Worm (Caenorhabditis elegans): Measurements from ENCODE around the gene F42A6.1.
A peak's percentile ranks its signal among the peaks of the same experiment; 100 is the strongest.

F42A6.1 gene

ce11 chrIV:3338176-3338575 is 16.7 kb upstream of the F42A6.1 start:
- TF ChIP-seq T22C8.4 (GFP tag; IDR thresholded peaks at IDR 0.05) (peak; percentile 40; the same call in 1 of the 2 replicates), ref-1 (GFP tag; conservative IDR thresholded peaks at IDR 0.05) (no peak), cog-1 (tag; optimal IDR thresholded peaks at IDR 0.05) (no peak)

- TF ChIP-seq T22C8.4 (GFP tag; IDR thresholded peaks at IDR 0.05) (no peak), cog-1 (tag; optimal IDR thresholded peaks at IDR 0.05) (peak; percentile 51), tab-1 (GFP tag; IDR thresholded peaks at IDR 0.05) (no peak), med-1 (GFP tag; optimal IDR thresholded peaks at IDR 0.05; ENCODE audit: insufficient read depth) (no peak), klf-2 (GFP tag; conservative IDR thresholded peaks at IDR 0.05) (no peak), ztf-29 (GFP tag; IDR thresholded peaks at IDR 0.05) (no peak), ref-1 (GFP tag; conservative IDR thresholded peaks at IDR 0.05) (no peak), ztf-23 (GFP tag; IDR thresholded peaks at IDR 0.05) (0 out of 2 replicates have a peak, but pooled peaks have one; percentile 12), flt-1 (GFP tag; IDR thresholded peaks at IDR 0.05) (no peak)
Measured at ce11 chrIV:3338676-3339075, 16.2 kb upstream of the F42A6.1 start, which contains the start of gene hrpa-1. TSS of gene hrpa-1 (minus strand) at chrIV:3338867.

ce11 chrIV:3341170-3341569 is 13.7 kb upstream of the F42A6.1 start, which contains the start of gene F42A6.2:
TSS of gene F42A6.2 (plus strand) at chrIV:3341470.
- no peak for TF ChIP-seq med-1 (GFP tag; optimal IDR thresholded peaks at IDR 0.05; ENCODE audit: insufficient read depth)
- TF ChIP-seq cog-1 (tag; optimal IDR thresholded peaks at IDR 0.05), result no peak
- no peak for TF ChIP-seq tab-1 (GFP tag; IDR thresholded peaks at IDR 0.05)
- TF ChIP-seq flt-1 (GFP tag; IDR thresholded peaks at IDR 0.05), result no peak
- no peak for TF ChIP-seq ref-1 (GFP tag; conservative IDR thresholded peaks at IDR 0.05)

ce11 chrIV:3345484-3345883 is 9.4 kb upstream of the F42A6.1 start:
- no peak for TF ChIP-seq ref-1 (GFP tag; conservative IDR thresholded peaks at IDR 0.05)
- no peak for TF ChIP-seq flt-1 (GFP tag; IDR thresholded peaks at IDR 0.05)
- no peak for TF ChIP-seq cog-1 (tag; optimal IDR thresholded peaks at IDR 0.05)
- TF ChIP-seq ztf-23 (GFP tag; IDR thresholded peaks at IDR 0.05), result no peak
- no peak for TF ChIP-seq med-1 (GFP tag; optimal IDR thresholded peaks at IDR 0.05; ENCODE audit: insufficient read depth)

ce11 chrIV:3348334-3348733 is 6.5 kb upstream of the F42A6.1 start:
- TF ChIP-seq flt-1 (GFP tag; IDR thresholded peaks at IDR 0.05) (no peak), med-1 (GFP tag; optimal IDR thresholded peaks at IDR 0.05; ENCODE audit: insufficient read depth) (no peak), klf-2 (GFP tag; conservative IDR thresholded peaks at IDR 0.05) (no peak), cog-1 (tag; optimal IDR thresholded peaks at IDR 0.05) (no peak), T22C8.4 (GFP tag; IDR thresholded peaks at IDR 0.05) (no peak), tab-1 (GFP tag; IDR thresholded peaks at IDR 0.05) (no peak), ztf-29 (GFP tag; IDR thresholded peaks at IDR 0.05) (no peak), ztf-23 (GFP tag; IDR thresholded peaks at IDR 0.05) (no peak), ref-1 (GFP tag; conservative IDR thresholded peaks at IDR 0.05) (no peak)

- TF ChIP-seq klf-2 (GFP tag; conservative IDR thresholded peaks at IDR 0.05) (no peak), T22C8.4 (GFP tag; IDR thresholded peaks at IDR 0.05) (no peak), med-1 (GFP tag; optimal IDR thresholded peaks at IDR 0.05; ENCODE audit: insufficient read depth) (no peak), cog-1 (tag; optimal IDR thresholded peaks at IDR 0.05) (no peak), ref-1 (GFP tag; conservative IDR thresholded peaks at IDR 0.05) (no peak), ztf-23 (GFP tag; IDR thresholded peaks at IDR 0.05) (no peak), tab-1 (GFP tag; IDR thresholded peaks at IDR 0.05) (no peak), ztf-29 (GFP tag; IDR thresholded peaks at IDR 0.05) (no peak), flt-1 (GFP tag; IDR thresholded peaks at IDR 0.05) (no peak)
Measured at ce11 chrIV:3349977-3350580, 4.8 kb upstream of the F42A6.1 start, which contains the start of gene elks-1. TSS of gene elks-1 (minus strand) at chrIV:3350027.

- TF ChIP-seq cog-1 (tag; optimal IDR thresholded peaks at IDR 0.05) (no peak), ref-1 (GFP tag; conservative IDR thresholded peaks at IDR 0.05) (no peak), ztf-29 (GFP tag; IDR thresholded peaks at IDR 0.05) (no peak), med-1 (GFP tag; optimal IDR thresholded peaks at IDR 0.05; ENCODE audit: insufficient read depth) (no peak), tab-1 (GFP tag; IDR thresholded peaks at IDR 0.05) (no peak), flt-1 (GFP tag; IDR thresholded peaks at IDR 0.05) (no peak), klf-2 (GFP tag; conservative IDR thresholded peaks at IDR 0.05) (no peak), ztf-23 (GFP tag; IDR thresholded peaks at IDR 0.05) (no peak), T22C8.4 (GFP tag; IDR thresholded peaks at IDR 0.05) (no peak)
Measured at ce11 chrIV:3352019-3352418, 2.8 kb upstream of the F42A6.1 start.

ce11 chrIV:3363221-3363620 is 8.4 kb downstream of the F42A6.1 start, which contains the start of gene Y55H10A.2:
TSS of gene Y55H10A.2 (plus strand) at chrIV:3363521.
- TF ChIP-seq ztf-29 (GFP tag; IDR thresholded peaks at IDR 0.05) (no peak), tab-1 (GFP tag; IDR thresholded peaks at IDR 0.05) (no peak), cog-1 (tag; optimal IDR thresholded peaks at IDR 0.05) (no peak), med-1 (GFP tag; optimal IDR thresholded peaks at IDR 0.05; ENCODE audit: insufficient read depth) (no peak), ref-1 (GFP tag; conservative IDR thresholded peaks at IDR 0.05) (no peak)

- TF ChIP-seq med-1 (GFP tag; optimal IDR thresholded peaks at IDR 0.05; ENCODE audit: insufficient read depth), result no peak
- no peak for TF ChIP-seq ztf-23 (GFP tag; IDR thresholded peaks at IDR 0.05)
- no peak for TF ChIP-seq T22C8.4 (GFP tag; IDR thresholded peaks at IDR 0.05)
- TF ChIP-seq ref-1 (GFP tag; conservative IDR thresholded peaks at IDR 0.05), result no peak
Measured at ce11 chrIV:3363784-3364183, 8.9 kb downstream of the F42A6.1 start.

- TF ChIP-seq ref-1 (GFP tag; conservative IDR thresholded peaks at IDR 0.05), result no peak
- TF ChIP-seq med-1 (GFP tag; optimal IDR thresholded peaks at IDR 0.05; ENCODE audit: insufficient read depth), result no peak
Measured at ce11 chrIV:3368638-3369247, 13.9 kb downstream of the F42A6.1 start, which contains the start of gene vha-19. TSS of gene vha-19 (plus strand) at chrIV:3369197.

Measured in whole organism, midembryonic.